Worm (Caenorhabditis elegans): ENCODE results near the gene F08D12.2.

Gene F08D12.2

DNA sequence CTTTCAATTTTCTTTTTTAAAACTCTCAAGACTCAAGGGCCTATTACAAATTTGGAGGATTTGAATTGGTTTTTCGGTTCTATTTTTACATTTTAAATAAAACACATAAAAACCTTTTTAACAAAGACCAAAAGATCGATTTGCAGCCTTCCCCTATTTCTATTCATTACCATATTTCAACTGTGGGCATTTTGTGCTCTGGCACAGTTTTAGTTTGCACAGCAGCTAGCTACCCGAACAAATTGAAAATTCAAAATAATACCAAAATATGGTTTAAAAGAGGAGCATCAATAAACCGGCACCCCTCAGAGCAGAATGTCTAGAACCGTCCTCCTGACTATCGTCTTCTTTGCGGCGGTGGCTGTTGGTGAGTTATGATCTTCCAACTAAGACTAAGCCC, at the start of gene F08D12.2:
TSS of gene F08D12.2 (plus strand) at position 301 of the 400 bp plus-strand sequence.
- no peak for TF ChIP-seq ceh-13 (GFP tag; optimal IDR thresholded peaks at IDR 0.05)
- TF ChIP-seq tbx-11 (GFP tag; IDR thresholded peaks at IDR 0.05), result no peak
- no peak for TF ChIP-seq ceh-36 (tag; optimal IDR thresholded peaks at IDR 0.05)
- TF ChIP-seq flt-1 (GFP tag; IDR thresholded peaks at IDR 0.05), result no peak
- no peak for TF ChIP-seq tbx-37 (GFP tag; conservative IDR thresholded peaks at IDR 0.05)
- no peak for TF ChIP-seq sea-1 (GFP tag; conservative IDR thresholded peaks at IDR 0.05)
- TF ChIP-seq F13C5.2 (tag; optimal IDR thresholded peaks at IDR 0.05), result no peak
- TF ChIP-seq scrt-1 (GFP tag; IDR thresholded peaks at IDR 0.05), result no peak
- no peak for TF ChIP-seq B0310.2 (tag; optimal IDR thresholded peaks at IDR 0.05)
- TF ChIP-seq hnd-1 (tag; optimal IDR thresholded peaks at IDR 0.05), result no peak
- no peak for TF ChIP-seq tra-4 (tag; optimal IDR thresholded peaks at IDR 0.05)

DNA sequence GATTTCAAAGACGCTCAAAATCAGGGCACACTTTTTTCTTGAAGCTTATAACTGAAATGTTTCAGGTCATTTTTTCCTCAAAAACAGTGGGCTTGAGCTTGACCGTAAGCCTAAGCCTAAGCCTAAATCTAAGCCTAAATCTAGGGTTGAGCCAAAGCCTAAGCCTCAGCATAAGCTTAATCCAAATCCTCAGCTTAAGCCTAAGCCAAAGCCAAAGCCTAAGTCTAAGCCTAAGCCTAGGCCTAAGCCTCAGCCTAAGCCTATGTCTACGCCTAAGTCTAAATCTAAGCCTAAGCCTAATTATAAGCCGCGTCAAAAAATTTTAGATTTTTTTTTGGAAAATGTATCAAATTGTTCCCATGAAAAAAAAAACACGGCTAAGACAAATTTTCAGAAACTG, 47.2 kb upstream of the F08D12.2 start:
- TF ChIP-seq F13C5.2 (tag; optimal IDR thresholded peaks at IDR 0.05) (no peak), ceh-36 (tag; optimal IDR thresholded peaks at IDR 0.05) (peak; percentile 66)

DNA sequence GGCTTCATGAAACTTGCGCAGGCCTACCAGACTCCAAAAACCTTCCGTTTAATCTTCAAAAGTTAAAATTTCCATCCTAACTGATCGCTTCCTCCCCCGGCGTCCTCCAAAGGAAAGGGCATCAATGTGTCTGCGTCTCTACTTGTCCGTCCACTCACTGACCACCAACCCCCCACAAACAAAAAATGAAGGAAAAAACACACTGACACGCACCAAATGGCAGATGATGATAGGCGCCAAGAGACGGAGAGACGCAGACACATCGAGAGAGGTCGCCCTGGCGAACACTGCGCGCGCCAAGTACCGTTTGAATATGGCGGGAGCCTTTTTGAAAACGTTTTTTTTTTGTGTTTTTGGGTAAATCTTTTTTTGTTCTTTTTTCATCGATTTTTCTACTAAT, 46.7 kb upstream of the F08D12.2 start:
- TF ChIP-seq scrt-1 (GFP tag; IDR thresholded peaks at IDR 0.05) (0 out of 2 replicates have a peak, but pooled peaks have one; percentile 27), hmbx-1 (tag; optimal IDR thresholded peaks at IDR 0.05) (no peak)

DNA sequence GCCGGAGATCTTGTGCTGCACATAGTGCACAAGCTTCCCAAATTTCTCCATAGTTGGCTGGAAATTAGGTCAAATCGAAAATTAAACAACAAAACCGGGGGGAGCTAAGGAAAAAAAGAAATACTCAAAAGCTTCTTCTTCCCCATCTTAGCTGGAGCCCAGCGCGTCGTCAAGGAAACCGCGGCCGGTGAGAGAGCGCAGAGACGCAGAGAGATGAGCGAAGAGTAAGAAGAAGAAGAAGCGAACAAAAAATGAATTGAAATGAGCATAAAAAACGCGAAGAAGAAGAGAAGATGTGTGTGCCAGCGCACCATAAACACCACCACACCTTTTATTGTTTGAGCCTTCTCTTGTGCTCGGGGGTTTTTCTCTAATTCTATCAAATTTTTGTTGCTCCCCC, 46.3 kb upstream of the F08D12.2 start, which contains the start of gene wdr-31:
TSS of gene wdr-31 (minus strand) at position 101 of the 400 bp plus-strand sequence.
- TF ChIP-seq F13C5.2 (tag; optimal IDR thresholded peaks at IDR 0.05) (no peak), sea-1 (GFP tag; conservative IDR thresholded peaks at IDR 0.05) (no peak), ceh-13 (GFP tag; optimal IDR thresholded peaks at IDR 0.05) (no peak), scrt-1 (GFP tag; IDR thresholded peaks at IDR 0.05) (no peak), tbx-37 (GFP tag; conservative IDR thresholded peaks at IDR 0.05) (no peak), ets-7 (tag; optimal IDR thresholded peaks at IDR 0.05) (no peak), B0310.2 (tag; optimal IDR thresholded peaks at IDR 0.05) (no peak), ceh-36 (tag; optimal IDR thresholded peaks at IDR 0.05) (no peak), aly-1 (tag; optimal IDR thresholded peaks at IDR 0.05) (no peak), tbx-11 (GFP tag; IDR thresholded peaks at IDR 0.05) (no peak)

DNA sequence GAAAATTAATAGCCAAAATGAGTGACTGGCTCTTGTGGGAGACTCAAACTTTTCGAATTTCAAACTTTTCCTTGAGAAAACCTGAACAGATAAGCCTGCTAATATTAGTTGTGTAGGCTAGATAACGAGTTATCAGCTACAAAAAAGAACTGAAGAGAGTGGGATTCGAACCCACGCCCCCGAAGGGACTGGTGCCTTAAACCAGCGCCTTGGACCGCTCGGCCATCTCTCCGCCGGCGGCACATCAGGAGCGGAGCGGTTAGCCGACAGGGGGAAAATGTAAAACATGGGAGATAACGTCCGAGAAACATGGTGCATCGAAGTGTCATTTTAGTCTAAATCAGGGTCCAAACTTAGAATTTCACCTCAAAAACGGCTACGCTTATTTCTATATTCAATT, 45.8 kb upstream of the F08D12.2 start:
- TF ChIP-seq tbx-37 (GFP tag; conservative IDR thresholded peaks at IDR 0.05), result no peak

DNA sequence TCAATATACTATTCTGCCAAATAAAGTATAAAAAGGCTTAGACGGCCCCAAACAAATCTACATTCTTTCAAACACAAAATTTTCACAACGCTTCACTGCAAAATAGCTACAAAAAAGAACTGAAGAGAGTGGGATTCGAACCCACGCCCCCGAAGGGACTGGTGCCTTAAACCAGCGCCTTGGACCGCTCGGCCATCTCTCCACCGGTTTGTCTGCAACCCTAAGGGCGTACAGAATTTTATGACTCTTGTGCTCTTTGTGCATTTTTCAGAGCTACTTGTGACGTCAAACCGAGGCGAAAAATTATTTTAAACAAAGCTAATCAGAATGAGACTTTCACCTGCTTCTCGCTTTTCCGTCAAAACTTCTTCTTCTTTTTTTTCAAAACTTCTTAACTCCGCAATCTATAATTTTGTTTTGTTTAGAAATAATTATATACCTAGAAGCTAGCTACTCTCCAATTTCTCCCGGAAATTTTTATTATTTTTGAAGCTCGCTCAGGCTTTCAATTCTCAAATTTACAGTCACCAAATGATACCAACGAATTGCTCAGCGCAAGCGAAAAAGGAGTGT, 45.2 kb upstream of the F08D12.2 start, which contains the start of gene T05A8.8:
TSS of gene T05A8.8 (plus strand) at position 523 of the 573 bp plus-strand sequence.
- TF ChIP-seq F13C5.2 (tag; optimal IDR thresholded peaks at IDR 0.05), result no peak
- no peak for TF ChIP-seq ceh-36 (tag; optimal IDR thresholded peaks at IDR 0.05)
- no peak for TF ChIP-seq flt-1 (GFP tag; IDR thresholded peaks at IDR 0.05)
- no peak for TF ChIP-seq hmg-4 (GFP tag; optimal IDR thresholded peaks at IDR 0.05)
- no peak for TF ChIP-seq sea-1 (GFP tag; conservative IDR thresholded peaks at IDR 0.05)
- TF ChIP-seq tbx-11 (GFP tag; IDR thresholded peaks at IDR 0.05), result no peak
- TF ChIP-seq hnd-1 (tag; optimal IDR thresholded peaks at IDR 0.05), result no peak
- TF ChIP-seq scrt-1 (GFP tag; IDR thresholded peaks at IDR 0.05), result no peak

DNA sequence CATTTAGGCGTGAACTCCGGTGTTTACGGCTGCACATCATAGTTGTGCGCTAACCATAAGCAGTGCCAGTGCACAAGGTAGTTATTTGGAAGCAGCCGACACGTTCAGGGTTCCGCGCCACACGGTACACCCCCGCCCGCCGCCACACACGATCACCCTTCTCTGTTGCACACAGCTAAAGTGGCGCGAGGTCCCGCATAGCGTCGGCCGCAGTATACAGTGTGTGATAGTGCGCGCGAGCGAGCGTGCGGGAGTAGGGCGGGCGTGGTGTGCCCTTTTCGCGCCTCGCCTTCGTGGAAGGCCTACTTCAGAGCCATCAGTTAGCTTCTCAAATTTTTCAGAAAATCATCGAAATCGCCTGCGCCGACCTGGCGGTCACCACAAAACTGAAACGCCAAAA, 44.5 kb upstream of the F08D12.2 start:
- TF ChIP-seq tbx-37 (GFP tag; conservative IDR thresholded peaks at IDR 0.05) (no peak), scrt-1 (GFP tag; IDR thresholded peaks at IDR 0.05) (no peak), ceh-13 (GFP tag; optimal IDR thresholded peaks at IDR 0.05) (no peak), hnd-1 (tag; optimal IDR thresholded peaks at IDR 0.05) (no peak), tra-4 (tag; optimal IDR thresholded peaks at IDR 0.05) (no peak), pes-1 (GFP tag; IDR thresholded peaks at IDR 0.05) (no peak), hmbx-1 (tag; optimal IDR thresholded peaks at IDR 0.05) (no peak), aly-1 (tag; optimal IDR thresholded peaks at IDR 0.05) (no peak), B0310.2 (tag; optimal IDR thresholded peaks at IDR 0.05) (no peak), tbx-11 (GFP tag; IDR thresholded peaks at IDR 0.05) (no peak)

DNA sequence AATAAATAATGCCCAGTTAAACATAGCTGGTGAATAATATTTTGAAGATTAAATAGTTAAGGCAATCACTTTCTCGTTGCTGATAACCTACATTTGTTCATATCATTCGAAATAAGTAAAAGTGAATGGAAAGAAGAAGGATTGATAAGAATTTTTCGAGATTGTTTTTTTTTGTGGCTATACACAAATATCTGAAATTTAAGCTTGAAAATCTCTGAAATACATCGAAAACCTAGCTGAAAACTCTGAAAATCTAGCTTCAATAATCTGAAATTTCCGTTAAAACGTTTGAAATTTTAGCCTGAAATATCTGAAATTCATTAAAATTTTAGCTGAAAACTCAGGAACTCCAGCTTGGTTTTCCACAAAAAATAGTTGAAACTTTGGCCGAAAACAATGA, 41.8 kb upstream of the F08D12.2 start, which contains the start of gene T05A8.6:
TSS of gene T05A8.6 (minus strand) at position 101 of the 400 bp plus-strand sequence.
- TF ChIP-seq hmg-4 (GFP tag; optimal IDR thresholded peaks at IDR 0.05) (no peak), B0310.2 (tag; optimal IDR thresholded peaks at IDR 0.05) (no peak), ceh-36 (tag; optimal IDR thresholded peaks at IDR 0.05) (no peak), F13C5.2 (tag; optimal IDR thresholded peaks at IDR 0.05) (no peak), tbx-11 (GFP tag; IDR thresholded peaks at IDR 0.05) (no peak), flt-1 (GFP tag; IDR thresholded peaks at IDR 0.05) (no peak), sea-1 (GFP tag; conservative IDR thresholded peaks at IDR 0.05) (no peak)

DNA sequence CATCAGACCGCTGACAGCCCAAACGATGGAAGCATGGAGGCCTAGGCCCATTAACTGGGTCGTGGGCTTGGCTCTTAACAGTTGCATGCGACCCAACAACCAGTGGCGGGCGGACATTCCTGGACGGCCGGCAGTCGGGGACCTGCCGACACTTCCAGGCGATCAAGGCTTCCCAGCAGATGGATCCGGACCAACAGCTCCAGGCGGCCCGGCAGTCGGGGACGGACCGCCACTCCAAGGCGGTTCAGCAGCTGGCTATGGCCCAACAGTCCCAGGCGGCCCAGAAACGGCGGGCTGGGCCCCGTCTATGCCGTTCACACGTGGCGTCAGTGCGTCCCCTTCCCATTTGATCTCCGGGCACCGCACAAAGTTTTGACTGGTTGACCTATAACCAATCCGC, 40.0 kb upstream of the F08D12.2 start:
- TF ChIP-seq ceh-13 (GFP tag; optimal IDR thresholded peaks at IDR 0.05) (no peak), scrt-1 (GFP tag; IDR thresholded peaks at IDR 0.05) (0 out of 2 replicates have a peak, but pooled peaks have one; percentile 47), hmbx-1 (tag; optimal IDR thresholded peaks at IDR 0.05) (no peak), ets-7 (tag; optimal IDR thresholded peaks at IDR 0.05) (no peak)
